Worm (Caenorhabditis elegans): ENCODE data around the gene hlb-1.

Gene hlb-1

ce11 chrX:13834127-13834526, 48.4 kb downstream of the hlb-1 start, which contains the start of gene F19D8.2:
TSS of gene F19D8.2 (plus strand) at chrX:13834427.
- TF ChIP-seq sptf-2 (GFP tag; optimal IDR thresholded peaks at IDR 0.05) (no peak), zim-3 (tag; optimal IDR thresholded peaks at IDR 0.05) (no peak), attf-6 (GFP tag; IDR thresholded peaks at IDR 0.05) (no peak), hrde-1 (tag; optimal IDR thresholded peaks at IDR 0.05; ENCODE audit: borderline replicate concordance) (no peak), B0035.1 (tag; optimal IDR thresholded peaks at IDR 0.05) (no peak), tbp1 (GFP tag; optimal IDR thresholded peaks at IDR 0.05) (no peak), ceh-27 (GFP tag; optimal IDR thresholded peaks at IDR 0.05) (no peak), madf-8 (GFP tag; conservative IDR thresholded peaks at IDR 0.05) (no peak), hsf-1 (GFP tag; IDR thresholded peaks at IDR 0.05) (no peak), lag-1 (GFP tag; IDR thresholded peaks at IDR 0.05) (no peak), him-1 (tag; optimal IDR thresholded peaks at IDR 0.05) (no peak), die-1 (tag; optimal IDR thresholded peaks at IDR 0.05) (no peak), snpc-3.4 (tag; optimal IDR thresholded peaks at IDR 0.05) (no peak), Y56A3A.18 (GFP tag; IDR thresholded peaks at IDR 0.05) (no peak), F10E7.11 (tag; optimal IDR thresholded peaks at IDR 0.05) (no peak), lin-54 (GFP tag; optimal IDR thresholded peaks at IDR 0.05) (no peak), ztf-3 (GFP tag; optimal IDR thresholded peaks at IDR 0.05) (no peak), nhr-179 (tag; optimal IDR thresholded peaks at IDR 0.05) (no peak), hlh-12 (tag; optimal IDR thresholded peaks at IDR 0.05) (no peak)

ce11 chrX:13833448-13833847, 49.1 kb downstream of the hlb-1 start:
- TF ChIP-seq rcor-1 (GFP tag; IDR thresholded peaks at IDR 0.05) (no peak), snpc-4 (GFP tag; optimal IDR thresholded peaks at IDR 0.05) (no peak), snpc-4 (tag; optimal IDR thresholded peaks at IDR 0.05) (peak in 2 of 4 experiments; percentile 81 to 90), hlh-26 (GFP tag; conservative IDR thresholded peaks at IDR 0.05) (no peak), ztf-25 (GFP tag; IDR thresholded peaks at IDR 0.05) (peak; percentile 37; the same call in 1 of the 2 replicates), bed-2 (GFP tag; IDR thresholded peaks at IDR 0.05) (no peak), snpc-1.1 (tag; optimal IDR thresholded peaks at IDR 0.05; ENCODE audit: insufficient read depth) (peak; percentile 25)

DNA sequence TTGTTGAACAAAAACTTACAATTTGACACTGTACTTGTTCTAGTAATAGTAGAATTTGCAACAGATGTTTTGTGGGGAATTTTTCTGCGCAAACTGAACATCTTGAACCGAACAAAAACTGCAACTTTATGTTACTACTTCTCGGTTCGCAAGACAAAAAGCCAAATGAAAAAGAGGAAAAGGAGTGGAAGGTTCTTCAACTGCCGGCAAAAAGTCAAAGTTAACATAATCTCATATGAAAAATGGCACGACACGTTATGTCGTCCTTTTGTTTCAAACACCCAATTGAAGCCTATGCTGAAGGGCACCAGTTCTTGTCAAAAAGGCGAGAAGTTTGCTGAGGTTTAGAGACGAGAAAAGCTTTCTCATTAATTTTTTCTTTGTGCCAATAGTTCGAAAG, 59.1 kb downstream of the hlb-1 start, which contains the start of gene twk-23:
Gene twk-23 (minus strand): TSS at position 101 of the 400 bp plus-strand sequence.
- TF ChIP-seq attf-6 (GFP tag; IDR thresholded peaks at IDR 0.05) = no peak
- TF ChIP-seq mcd-1 (GFP tag; IDR thresholded peaks at IDR 0.05) = no peak
- no peak for TF ChIP-seq F33H1.4 (GFP tag; IDR thresholded peaks at IDR 0.05)
- no peak for TF ChIP-seq F55B11.4 (tag; optimal IDR thresholded peaks at IDR 0.05; ENCODE audit: borderline replicate concordance, insufficient read depth)
- no peak for TF ChIP-seq lin-26 (GFP tag; IDR thresholded peaks at IDR 0.05)
- TF ChIP-seq tbx-9 (tag; optimal IDR thresholded peaks at IDR 0.05; ENCODE audit: borderline replicate concordance) = no peak
- no peak for TF ChIP-seq mes-4 (tag; optimal IDR thresholded peaks at IDR 0.05)

- no peak for TF ChIP-seq xnd-1 (tag; optimal IDR thresholded peaks at IDR 0.05)
- TF ChIP-seq snpc-4 (GFP tag; optimal IDR thresholded peaks at IDR 0.05) = no peak
- TF ChIP-seq snpc-4 (tag; optimal IDR thresholded peaks at IDR 0.05) = no peak
- no peak for TF ChIP-seq egl-44 (GFP tag; IDR thresholded peaks at IDR 0.05)
- no peak for TF ChIP-seq madf-10 (tag; optimal IDR thresholded peaks at IDR 0.05)
- no peak for TF ChIP-seq lin-40 (tag; optimal IDR thresholded peaks at IDR 0.05)
- no peak for TF ChIP-seq F23B12.7 (tag; optimal IDR thresholded peaks at IDR 0.05; ENCODE audit: insufficient read depth)
These were observed 63.7 kb downstream of the hlb-1 start for ce11 chrX:13818791-13819190.

Data from whole organism, young adult.